Worm (Caenorhabditis elegans): ENCODE data around the gene lgc-44.

DNA sequence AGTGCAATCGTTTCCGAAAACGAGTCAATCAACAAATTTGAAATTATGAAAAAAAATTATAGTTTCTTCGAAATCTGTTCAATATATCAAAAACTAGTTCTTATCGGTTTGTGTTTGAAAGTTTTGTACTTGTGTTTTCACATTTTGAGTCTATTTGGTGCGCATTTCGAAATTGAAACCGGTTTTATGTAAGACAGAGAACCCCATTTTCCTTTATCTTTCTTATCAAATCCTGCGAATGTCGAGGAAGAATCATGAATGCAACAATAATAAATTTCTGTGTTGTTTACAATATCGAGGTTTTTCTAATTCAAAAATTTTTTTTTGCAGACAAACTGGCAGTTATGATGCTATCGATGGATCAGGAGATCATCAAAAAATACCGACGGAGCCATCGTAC is 10.5 kb upstream of the lgc-44 start:
- no peak for TF ChIP-seq dmd-4 (tag; optimal IDR thresholded peaks at IDR 0.05; ENCODE audit: borderline replicate concordance)
- no peak for TF ChIP-seq madf-2 (tag; optimal IDR thresholded peaks at IDR 0.05)
- TF ChIP-seq elt-4 (tag; optimal IDR thresholded peaks at IDR 0.05): no peak
- TF ChIP-seq ceh-2 (tag; optimal IDR thresholded peaks at IDR 0.05): no peak
- TF ChIP-seq lin-11 (tag; optimal IDR thresholded peaks at IDR 0.05): no peak
- TF ChIP-seq sdc-2 (tag; optimal IDR thresholded peaks at IDR 0.05): no peak
- TF ChIP-seq rnt-1 (tag; optimal IDR thresholded peaks at IDR 0.05): no peak
- TF ChIP-seq fkh-10 (GFP tag; optimal IDR thresholded peaks at IDR 0.05): no peak
- no peak for TF ChIP-seq pha-4 (tag; optimal IDR thresholded peaks at IDR 0.05)
- TF ChIP-seq sox-4 (tag; optimal IDR thresholded peaks at IDR 0.05): no peak

All from whole organism, late embryonic.